Worm (Caenorhabditis elegans): ENCODE results near the gene D2062.13.

DNA sequence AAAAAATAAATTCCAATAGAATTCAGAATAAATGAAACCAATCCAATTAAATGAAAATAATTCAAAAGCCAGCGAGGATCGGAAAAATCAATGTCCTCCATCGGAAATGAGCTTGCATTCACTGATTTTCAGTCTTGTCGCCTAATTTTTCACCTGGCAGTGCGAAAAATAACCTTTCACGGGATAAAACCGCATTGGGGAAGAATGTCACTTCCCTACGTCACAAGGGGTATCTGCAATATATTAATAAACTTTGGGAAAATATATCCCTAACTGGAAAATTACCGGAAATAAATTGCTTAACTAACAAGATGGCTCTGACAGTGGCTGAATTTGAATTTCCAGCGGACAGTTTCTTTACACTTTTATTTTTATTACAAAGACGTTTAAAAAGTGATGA lies 7.1 kb upstream of the D2062.13 start, which contains the start of gene sri-77:
- TF ChIP-seq lag-1 (GFP tag; IDR thresholded peaks at IDR 0.05): no peak
- TF ChIP-seq Y79H2A.3 (GFP tag; conservative IDR thresholded peaks at IDR 0.05): no peak
- no peak for TF ChIP-seq attf-6 (GFP tag; IDR thresholded peaks at IDR 0.05)

Measured in whole organism, young adult.